Fruit fly (Drosophila melanogaster): ENCODE results near the gene Usp16-45.

- TF ChIP-seq Hr96 (GFP tag; optimal IDR thresholded peaks at IDR 0.05) (no peak), Crg-1 (GFP tag; optimal IDR thresholded peaks at IDR 0.05) (no peak), kay (GFP tag; ENCODE audit: borderline replicate concordance) (no peak), CG7101 (tag; optimal IDR thresholded peaks at IDR 0.05) (no peak), CG11617 (GFP tag; optimal IDR thresholded peaks at IDR 0.05) (no peak)
Measured at dm6 chrX:5421407-5422250, at the start of gene Usp16-45.

Measured in whole organism, adult.